Worm (Caenorhabditis elegans) whole organism, late embryonic: ENCODE measurements around the gene col-106.

Experiments used
- ahr-1 ChIP-seq: sonication (generic microtip); optimal IDR thresholded peaks from 2 replicates; lab custom pipeline; 2016; ENCODE audit warnings: missing genetic modification characterization, missing compliant biosample characterization
- ama-1 ChIP-seq: fragments of 150-350 bp; optimal IDR thresholded peaks from 2 replicates; lab custom pipeline; 2014
- ceh-6 ChIP-seq: fragments of 200-800 bp; sonication (Bioruptor generic); optimal IDR thresholded peaks from 2 replicates; lab custom pipeline; 2018; ENCODE audit warnings: mild to moderate bottlenecking, missing genetic modification characterization, missing compliant biosample characterization
- ceh-9 ChIP-seq: sonication (generic microtip); optimal IDR thresholded peaks from 2 replicates; lab custom pipeline; 2016; ENCODE audit warnings: mild to moderate bottlenecking, missing genetic modification characterization, inconsistent platforms, missing compliant biosample characterization
- dve-1 ChIP-seq: sonication (generic microtip); optimal IDR thresholded peaks from 2 replicates; lab custom pipeline; 2017; ENCODE audit warnings: antibody characterized with exemption, mild to moderate bottlenecking, missing genetic modification characterization, missing compliant biosample characterization
- fax-1 ChIP-seq: sonication (generic microtip); optimal IDR thresholded peaks from 2 replicates; lab custom pipeline; 2016; ENCODE audit warnings: missing genotype, missing genetic modification characterization, missing compliant biosample characterization
- nhr-11 ChIP-seq: fragments of 150-350 bp; optimal IDR thresholded peaks from 2 replicates; lab custom pipeline; 2014; ENCODE audit warnings: missing biosample characterization, missing genetic modification characterization
- odd-2 ChIP-seq: sonication (generic microtip); optimal IDR thresholded peaks from 2 replicates; lab custom pipeline; 2017; ENCODE audit warnings: antibody characterized with exemption, mild to moderate bottlenecking, missing genetic modification characterization, missing compliant biosample characterization
- pqm-1 ChIP-seq: sonication (generic microtip); optimal IDR thresholded peaks from 2 replicates; lab custom pipeline; 2016; ENCODE audit warnings: missing genetic modification characterization, missing compliant biosample characterization
- tbx-7 ChIP-seq: sonication (generic microtip); optimal IDR thresholded peaks from 2 replicates; lab custom pipeline; 2016; ENCODE audit warnings: missing genotype, missing genetic modification characterization, missing compliant biosample characterization

DNA sequence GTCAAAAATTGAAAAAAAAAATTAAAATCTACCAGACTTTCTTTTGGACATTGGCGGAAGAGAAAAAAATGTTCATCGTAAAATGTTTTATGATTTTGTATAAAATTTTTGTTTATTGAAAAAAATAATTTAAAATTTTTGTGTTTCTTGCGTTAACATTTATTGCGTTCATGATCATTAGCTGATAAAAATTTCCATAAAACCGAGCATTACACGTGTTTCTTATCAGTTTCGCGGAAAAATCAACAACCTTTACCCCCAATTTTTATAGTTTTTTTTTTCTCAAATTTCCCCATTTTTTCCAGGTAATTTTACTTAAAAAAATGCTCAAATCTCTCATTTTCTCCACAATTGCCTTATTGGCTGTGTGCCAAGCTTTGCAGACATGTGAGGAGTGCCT lies 49.7 kb upstream of the col-106 start, which contains the start of gene txt-4:
- TF ChIP-seq odd-2 (tag; lab: Kevin White, UChicago), result no peak
- TF ChIP-seq ceh-9 (tag; lab: Kevin White, UChicago), result no peak
- TF ChIP-seq nhr-11, result no peak
- TF ChIP-seq ceh-6 (GFP tag; lab: Kevin White, UChicago), result no peak
- no peak for TF ChIP-seq tbx-7 (tag; lab: Kevin White, UChicago)
- no peak for TF ChIP-seq ama-1 (lab: Kevin White, UChicago)
- TF ChIP-seq dve-1 (tag; lab: Kevin White, UChicago), result no peak
- TF ChIP-seq pqm-1 (tag; lab: Kevin White, UChicago), result no peak
- no peak for TF ChIP-seq fax-1 (tag; lab: Kevin White, UChicago)
- TF ChIP-seq ahr-1, result no peak
